Fruit fly (Drosophila melanogaster) whole organism, wandering third instar larva: ENCODE measurements around the gene CG5114.
A peak's percentile ranks its signal among the peaks of the same experiment; 100 is the strongest.

Experiments used
- Dfd ChIP-seq: fragments of >200 bp; optimal IDR thresholded peaks from 2 replicates; lab custom pipeline; 2017; ENCODE audit warnings: missing biosample characterization, missing genetic modification characterization
- Hr78 ChIP-seq: fragments of >200 bp; optimal IDR thresholded peaks from 2 replicates; lab custom pipeline; 2017; ENCODE audit warnings: missing biosample characterization, missing genetic modification characterization
- Vsx2 ChIP-seq: fragments of 200-300, 225-300 bp; sonication (Bioruptor generic); optimal IDR thresholded peaks from 2 replicates; lab custom pipeline; 2018; ENCODE audit warnings: missing biosample characterization, missing genetic modification characterization; ENCODE audit not compliant: partially characterized antibody
- foxo ChIP-seq, 2 experiments: fragments of 200-800 bp; sonication (Bioruptor generic); optimal IDR thresholded peaks; 2 replicates in 1 of 2; 3 replicates in 1 of 2; lab custom pipeline; 2016 to 2017; ENCODE audit warnings: missing biosample characterization in 2 of 2, missing genetic modification characterization in 2 of 2
- psq ChIP-seq: fragments of 200-800 bp; sonication (Bioruptor generic); optimal IDR thresholded peaks from 3 replicates; lab custom pipeline; 2017; ENCODE audit warnings: missing biosample characterization, mild to moderate bottlenecking, missing genetic modification characterization, moderate library complexity
- sage ChIP-seq: fragments of 200-800 bp; sonication (Bioruptor generic); optimal IDR thresholded peaks from 2 replicates; lab custom pipeline; 2016; ENCODE audit warnings: missing biosample characterization, mild to moderate bottlenecking, missing genetic modification characterization

DNA sequence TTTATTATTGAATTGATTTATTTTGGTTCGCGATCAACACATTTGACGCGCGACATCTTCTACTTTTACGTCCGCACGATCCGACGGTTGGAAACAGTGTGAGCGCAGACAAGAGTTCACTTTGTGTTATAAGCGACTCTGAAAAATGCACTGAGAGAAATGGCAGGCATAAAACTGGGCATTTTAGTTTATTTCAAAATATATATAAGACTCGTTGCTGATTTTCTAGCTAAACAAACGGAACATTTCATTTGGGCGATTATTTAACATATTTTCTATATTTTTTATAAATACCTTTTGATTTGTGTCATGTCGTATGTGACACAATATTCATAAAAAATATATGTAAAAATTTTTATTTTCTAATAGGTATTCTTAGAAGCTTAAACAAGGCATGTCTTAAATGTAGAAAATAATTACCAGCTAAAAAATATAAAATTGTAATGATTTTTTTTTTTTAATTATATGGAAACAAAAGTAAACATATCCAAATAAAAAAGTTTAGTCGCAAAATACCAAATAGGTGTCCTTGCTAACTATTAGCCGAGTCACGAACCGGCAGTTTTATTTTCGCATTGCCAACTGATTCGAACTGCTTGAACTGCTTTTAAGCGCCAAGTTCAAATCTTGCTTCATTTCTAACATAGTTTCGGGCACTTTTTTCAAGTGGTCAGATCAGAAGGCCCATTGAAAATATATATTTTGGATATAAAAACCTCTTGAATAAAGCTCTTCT lies 31.5 kb downstream of the CG5114 start, which contains the start of gene Reck:
- TF ChIP-seq sage (GFP tag; lab: Kevin White, UChicago) (peak; percentile 71), Hr78 (GFP tag; lab: Kevin White, UChicago) (no peak), psq (peak; percentile 43), Vsx2 (GFP tag; lab: Kevin White, UChicago) (no peak), Dfd (GFP tag; lab: Kevin White, UChicago) (peak; percentile 20), foxo (GFP tag; optimal IDR thresholded peaks at IDR 0.05; lab: Kevin White, UChicago) (peak in 1 of 2 experiments; percentile 74)
